Worm (Caenorhabditis elegans) whole organism, L2 larva: ENCODE data around the gene F40A3.4.
A peak's percentile ranks its signal among the peaks of the same experiment; 100 is the strongest.

ENCODE experiments used
- C34F6.9 ChIP-seq: fragments of 150-350 bp; optimal IDR thresholded peaks from 2 replicates; lab custom pipeline; 2014; ENCODE audit warnings: missing biosample characterization, missing genetic modification characterization
- F13H6.1 ChIP-seq: sonication (generic microtip); optimal IDR thresholded peaks from 2 replicates; lab custom pipeline; 2016; ENCODE audit warnings: missing genetic modification characterization, missing compliant biosample characterization
- R02D3.7 ChIP-seq: fragments of 150-350 bp; optimal IDR thresholded peaks from 2 replicates; lab custom pipeline; 2014; ENCODE audit warnings: missing biosample characterization, missing genetic modification characterization
- Y55F3AM.14 ChIP-seq: fragments of 200-800 bp; sonication (Bioruptor generic); optimal IDR thresholded peaks from 2 replicates; lab custom pipeline; 2018; ENCODE audit warnings: mild to moderate bottlenecking, missing genetic modification characterization, missing compliant biosample characterization
- alr-1 ChIP-seq: fragments of 150-350 bp; optimal IDR thresholded peaks from 2 replicates; lab custom pipeline; 2014; ENCODE audit warnings: missing biosample characterization, missing genetic modification characterization
- aly-2 ChIP-seq: fragments of 150-350 bp; optimal IDR thresholded peaks from 2 replicates; lab custom pipeline; 2014; ENCODE audit warnings: missing biosample characterization, missing genetic modification characterization
- ceh-16 ChIP-seq: fragments of 150-350 bp; optimal IDR thresholded peaks from 2 replicates; lab custom pipeline; 2014; ENCODE audit warnings: missing biosample characterization, missing genetic modification characterization
- dmd-4 ChIP-seq: sonication (generic microtip); optimal IDR thresholded peaks from 2 replicates; lab custom pipeline; 2017; ENCODE audit warnings: missing biosample characterization, missing genetic modification characterization
- egl-27 ChIP-seq: sonication (generic microtip); optimal IDR thresholded peaks from 3 replicates; lab custom pipeline; 2017; ENCODE audit warnings: missing biosample characterization, missing genetic modification reagents, missing genetic modification characterization
- fos-1 ChIP-seq: fragments of 150-350 bp; optimal IDR thresholded peaks from 2 replicates; lab custom pipeline; 2014; ENCODE audit warnings: missing biosample characterization, missing genetic modification characterization
- gmeb-1 ChIP-seq: fragments of 150-350 bp; optimal IDR thresholded peaks from 2 replicates; lab custom pipeline; 2014; ENCODE audit warnings: missing biosample characterization, missing genetic modification characterization
- lin-11 ChIP-seq: fragments of 150-350 bp; sonication (generic microtip); optimal IDR thresholded peaks from 2 replicates; lab custom pipeline; 2014; ENCODE audit warnings: missing biosample characterization, missing genetic modification characterization, inconsistent platforms, mixed read lengths
- lin-13 ChIP-seq: fragments of 150-350 bp; optimal IDR thresholded peaks from 2 replicates; lab custom pipeline; 2014; ENCODE audit warnings: missing biosample characterization, missing genetic modification reagents, missing genetic modification characterization
- lin-39 ChIP-seq: fragments of 150-350 bp; optimal IDR thresholded peaks from 2 replicates; lab custom pipeline; 2014; ENCODE audit warnings: missing biosample characterization, missing genetic modification reagents, missing genetic modification characterization
- lsy-2 ChIP-seq, 2 experiments: fragments of 150-350 bp in 1 of 2; sonication (generic microtip) in 1 of 2; optimal IDR thresholded peaks; 2 replicates each; lab custom pipeline; 2014 to 2017; ENCODE audit warnings: missing biosample characterization in 2 of 2, missing genetic modification characterization in 2 of 2
- mbf-1 ChIP-seq: sonication (generic microtip); optimal IDR thresholded peaks from 2 replicates; lab custom pipeline; 2017; ENCODE audit warnings: missing biosample characterization, missing genetic modification characterization
- mdl-1 ChIP-seq, 2 experiments: fragments of 150-350 bp in 1 of 2; sonication (generic microtip) in 1 of 2; optimal IDR thresholded peaks; 2 replicates each; lab custom pipeline; 2017; ENCODE audit warnings: missing biosample characterization in 2 of 2, missing genetic modification characterization in 2 of 2
- nhr-10 ChIP-seq: sonication (generic microtip); optimal IDR thresholded peaks from 2 replicates; lab custom pipeline; 2017; ENCODE audit warnings: missing biosample characterization, missing genetic modification characterization
- nhr-11 ChIP-seq: fragments of 150-350 bp; optimal IDR thresholded peaks from 2 replicates; lab custom pipeline; 2014; ENCODE audit warnings: missing biosample characterization, missing genetic modification characterization
- nhr-12 ChIP-seq: fragments of 150-350 bp; optimal IDR thresholded peaks from 2 replicates; lab custom pipeline; 2014; ENCODE audit warnings: missing biosample characterization, missing genetic modification characterization
- nhr-129 ChIP-seq: fragments of 150-350 bp; optimal IDR thresholded peaks from 2 replicates; lab custom pipeline; 2014; ENCODE audit warnings: missing biosample characterization, missing genetic modification characterization
- nhr-21 ChIP-seq: fragments of 150-350 bp; optimal IDR thresholded peaks from 2 replicates; lab custom pipeline; 2014; ENCODE audit warnings: missing biosample characterization, missing genetic modification characterization
- nhr-23 ChIP-seq: fragments of 150-350 bp; optimal IDR thresholded peaks from 2 replicates; lab custom pipeline; 2014; ENCODE audit warnings: missing biosample characterization, missing genetic modification reagents, missing genetic modification characterization
- nhr-77 ChIP-seq: fragments of 150-350 bp; optimal IDR thresholded peaks from 2 replicates; lab custom pipeline; 2014; ENCODE audit warnings: missing biosample characterization, missing genetic modification characterization
- skn-1 ChIP-seq: sonication (generic microtip); optimal IDR thresholded peaks from 2 replicates; lab custom pipeline; 2017; ENCODE audit warnings: missing biosample characterization, missing genetic modification characterization
- sma-3 ChIP-seq: sonication (generic microtip); optimal IDR thresholded peaks from 2 replicates; lab custom pipeline; 2016; ENCODE audit warnings: missing genetic modification reagents, missing genetic modification characterization, missing compliant biosample characterization
- sma-9 ChIP-seq, 2 experiments: fragments of 150-350 bp in 1 of 2; sonication (generic microtip) in 1 of 2; optimal IDR thresholded peaks; 2 replicates each; lab custom pipeline; 2014 to 2016; ENCODE audit warnings: missing genetic modification characterization in 2 of 2, mild to moderate bottlenecking in 1 of 2, missing biosample characterization in 1 of 2, missing compliant biosample characterization in 1 of 2, missing genetic modification reagents in 1 of 2, moderate library complexity in 1 of 2
- unc-39 ChIP-seq: fragments of 150-350 bp; optimal IDR thresholded peaks from 2 replicates; lab custom pipeline; 2014; ENCODE audit warnings: missing biosample characterization, missing genetic modification characterization
- unc-55 ChIP-seq: fragments of 150-350 bp; sonication (generic microtip); optimal IDR thresholded peaks from 3 replicates; lab custom pipeline; 2014; ENCODE audit warnings: missing biosample characterization, missing genetic modification reagents, missing genetic modification characterization
- zag-1 ChIP-seq: fragments of 150-350 bp; optimal IDR thresholded peaks from 2 replicates; lab custom pipeline; 2014; ENCODE audit warnings: missing biosample characterization, missing genetic modification characterization
- ztf-11 ChIP-seq: sonication (generic microtip); optimal IDR thresholded peaks from 2 replicates; lab custom pipeline; 2017; ENCODE audit warnings: missing biosample characterization, missing genetic modification characterization

Gene F40A3.4

ce11 chrV:7863020-7863523 is 12.5 kb upstream of the F40A3.4 start, which contains the start of gene C37C3.10:
Gene C37C3.10 (minus strand): TSS chrV:7863070.
- TF ChIP-seq ztf-11 (tag; lab: Kevin White, UChicago) (no peak), nhr-21 (no peak), gmeb-1 (tag; lab: Kevin White, UChicago) (no peak), nhr-23 (no peak), fos-1 (tag; lab: Kevin White, UChicago) (peak; percentile 61), nhr-12 (tag; lab: Kevin White, UChicago) (no peak)

ce11 chrV:7864663-7865062 is 10.9 kb upstream of the F40A3.4 start, which contains the start of gene C37C3.11:
Gene C37C3.11 (minus strand): TSS chrV:7864763.
- TF ChIP-seq Y55F3AM.14 (GFP tag; lab: Kevin White, UChicago) (no peak), egl-27 (tag; lab: Kevin White, UChicago) (no peak), mdl-1 (tag; optimal IDR thresholded peaks at IDR 0.05; lab: Kevin White, UChicago) (no peak), fos-1 (tag; lab: Kevin White, UChicago) (no peak), nhr-129 (tag; lab: Kevin White, UChicago) (no peak), gmeb-1 (tag; lab: Kevin White, UChicago) (no peak)
- TF ChIP-seq, all 48 proteins: peak for 0

ce11 chrV:7870707-7871106 is 4.8 kb upstream of the F40A3.4 start, which contains the start of gene nipi-4:
Gene nipi-4 (minus strand): TSS chrV:7870807.
- TF ChIP-seq mbf-1 (tag; lab: Kevin White, UChicago): no peak
- no peak for TF ChIP-seq mdl-1 (tag; optimal IDR thresholded peaks at IDR 0.05; lab: Kevin White, UChicago)
- TF ChIP-seq nhr-10 (tag; lab: Kevin White, UChicago): no peak
- TF ChIP-seq sma-3 (GFP tag; lab: Kevin White, UChicago): no peak
- TF ChIP-seq R02D3.7 (tag; lab: Kevin White, UChicago): no peak
- no peak for TF ChIP-seq aly-2
- TF ChIP-seq ceh-16 (tag; lab: Kevin White, UChicago): no peak
- TF ChIP-seq alr-1 (tag; lab: Kevin White, UChicago): no peak
- TF ChIP-seq skn-1 (tag; lab: Kevin White, UChicago): no peak
- no peak for TF ChIP-seq zag-1 (tag; lab: Kevin White, UChicago)
- TF ChIP-seq lin-13: no peak
- TF ChIP-seq ztf-11 (tag; lab: Kevin White, UChicago): no peak
- TF ChIP-seq nhr-23: no peak
- no peak for TF ChIP-seq unc-39 (tag; lab: Kevin White, UChicago)
- TF ChIP-seq Y55F3AM.14 (GFP tag; lab: Kevin White, UChicago): no peak
- TF ChIP-seq lin-39 (tag; lab: Kevin White, UChicago): no peak
- TF ChIP-seq dmd-4 (tag; lab: Kevin White, UChicago): no peak

- TF ChIP-seq mbf-1 (tag; lab: Kevin White, UChicago) (no peak), F13H6.1 (tag; lab: Kevin White, UChicago) (no peak), egl-27 (tag; lab: Kevin White, UChicago) (no peak), sma-9 (GFP tag; optimal IDR thresholded peaks at IDR 0.05; lab: Kevin White, UChicago) (no peak), sma-9 (tag; optimal IDR thresholded peaks at IDR 0.05; lab: Kevin White, UChicago) (no peak), alr-1 (tag; lab: Kevin White, UChicago) (no peak), nhr-10 (tag; lab: Kevin White, UChicago) (no peak), lin-39 (tag; lab: Kevin White, UChicago) (no peak), lin-11 (tag; lab: Kevin White, UChicago) (no peak), C34F6.9 (tag; lab: Kevin White, UChicago) (no peak), R02D3.7 (tag; lab: Kevin White, UChicago) (no peak), dmd-4 (tag; lab: Kevin White, UChicago) (no peak), nhr-11 (tag; lab: Kevin White, UChicago) (no peak), nhr-77 (tag; lab: Kevin White, UChicago) (no peak), ztf-11 (tag; lab: Kevin White, UChicago) (no peak), zag-1 (tag; lab: Kevin White, UChicago) (no peak)
- TF ChIP-seq, all 48 proteins: peak for 0
Observed at ce11 chrV:7872945-7873344, 2.6 kb upstream of the F40A3.4 start.

ce11 chrV:7876881-7877475 is 1.4 kb downstream of the F40A3.4 start, which contains the start of gene F40A3.3:
Gene F40A3.3 (plus strand): TSS chrV:7877444.
- TF ChIP-seq alr-1 (tag; lab: Kevin White, UChicago): no peak
- peak; percentile 1 for TF ChIP-seq nhr-129 (tag; lab: Kevin White, UChicago)
- peak; percentile 2 for TF ChIP-seq unc-55 (GFP tag; lab: Kevin White, UChicago)
- peak in 1 of 2 experiments; percentile 12 for TF ChIP-seq lsy-2 (tag; optimal IDR thresholded peaks at IDR 0.05; lab: Kevin White, UChicago)
- no peak for TF ChIP-seq nhr-77 (tag; lab: Kevin White, UChicago)
- TF ChIP-seq, all 48 proteins: peak for 3
